Worm (Caenorhabditis elegans) whole organism, L1 larva: ENCODE data around the gene C12D12.3.
A peak's percentile ranks its signal among the peaks of the same experiment; 100 is the strongest.

ENCODE experiments used
- C04F5.9 ChIP-seq: sonication (generic microtip); optimal IDR thresholded peaks from 2 replicates; lab custom pipeline; 2016; ENCODE audit warnings: missing genetic modification characterization, missing compliant biosample characterization
- C16A3.4 ChIP-seq: fragments of 150-350 bp; optimal IDR thresholded peaks from 2 replicates; lab custom pipeline; 2014; ENCODE audit warnings: missing biosample characterization, missing genetic modification characterization
- C34B4.2 ChIP-seq: sonication (generic microtip); optimal IDR thresholded peaks from 2 replicates; lab custom pipeline; 2017; ENCODE audit warnings: mild to moderate bottlenecking, missing genetic modification characterization, missing compliant biosample characterization
- aha-1 ChIP-seq: fragments of 150-350 bp; optimal IDR thresholded peaks from 2 replicates; lab custom pipeline; 2014; ENCODE audit warnings: missing biosample characterization, missing genetic modification characterization
- alr-1 ChIP-seq: fragments of 200-800 bp; sonication (Bioruptor generic); optimal IDR thresholded peaks from 2 replicates; lab custom pipeline; 2018; ENCODE audit warnings: borderline replicate concordance, mild to moderate bottlenecking, missing genetic modification characterization, missing compliant biosample characterization
- ama-1 ChIP-seq: fragments of 150-350 bp; optimal IDR thresholded peaks from 2 replicates; lab custom pipeline; 2014
- blmp-1 ChIP-seq: fragments of 150-350 bp; optimal IDR thresholded peaks from 2 replicates; lab custom pipeline; 2014; ENCODE audit warnings: missing biosample characterization, missing genetic modification characterization
- ceh-63 ChIP-seq: fragments of 200-800 bp; sonication (Bioruptor generic); optimal IDR thresholded peaks from 2 replicates; lab custom pipeline; 2018; ENCODE audit warnings: mild to moderate bottlenecking, missing genetic modification characterization, missing compliant biosample characterization
- ceh-8 ChIP-seq: fragments of 200-800 bp; sonication (Bioruptor generic); optimal IDR thresholded peaks from 2 replicates; lab custom pipeline; 2018; ENCODE audit warnings: mild to moderate bottlenecking, missing genetic modification characterization, moderate library complexity, missing compliant biosample characterization
- ceh-82 ChIP-seq, 3 experiments: fragments of 150-350 bp in 1 of 3; sonication (generic microtip) in 2 of 3; optimal IDR thresholded peaks; 2 replicates each; lab custom pipeline; 2014 to 2017; ENCODE audit warnings: missing biosample characterization in 3 of 3, missing genetic modification characterization in 3 of 3
- ceh-90 ChIP-seq: sonication (generic microtip); optimal IDR thresholded peaks from 2 replicates; lab custom pipeline; 2016; ENCODE audit warnings: missing genetic modification characterization, missing compliant biosample characterization
- ces-1 ChIP-seq: fragments of 150-350 bp; optimal IDR thresholded peaks from 2 replicates; lab custom pipeline; 2014; ENCODE audit warnings: missing biosample characterization, missing genetic modification reagents, missing genetic modification characterization
- dpl-1 ChIP-seq, 3 experiments: fragments of 150-350 bp in 2 of 3; sonication (generic microtip) in 1 of 3; optimal IDR thresholded peaks; 2 replicates each; lab custom pipeline; 2014 to 2017; ENCODE audit warnings: missing biosample characterization in 3 of 3, missing genetic modification characterization in 3 of 3, missing genetic modification reagents in 3 of 3
- dsc-1 ChIP-seq: sonication (generic microtip); optimal IDR thresholded peaks from 2 replicates; lab custom pipeline; 2016; ENCODE audit warnings: mild to moderate bottlenecking, missing genetic modification characterization, missing compliant biosample characterization
- efl-1 ChIP-seq, 4 experiments: fragments of 150-350 bp; optimal IDR thresholded peaks in 3 of 4; peaks in 1 of 4; 1 replicate in 1 of 4; 2 replicates in 3 of 4; lab custom pipeline; 2014; ENCODE audit warnings: missing biosample characterization in 2 of 4, missing genetic modification characterization in 2 of 4, missing genetic modification reagents in 2 of 4
- efl-3 ChIP-seq: fragments of 200-800 bp; sonication (Bioruptor generic); optimal IDR thresholded peaks from 2 replicates; lab custom pipeline; 2018; ENCODE audit warnings: mild to moderate bottlenecking, missing genetic modification characterization, missing compliant biosample characterization
- egl-13 ChIP-seq: sonication (generic microtip); optimal IDR thresholded peaks from 2 replicates; lab custom pipeline; 2016; ENCODE audit warnings: missing genotype, missing genetic modification reagents, missing genetic modification characterization, missing compliant biosample characterization
- elt-2 ChIP-seq: sonication (generic microtip); optimal IDR thresholded peaks from 2 replicates; lab custom pipeline; 2016; ENCODE audit warnings: missing genetic modification characterization, mild to moderate bottlenecking, inconsistent platforms, missing compliant biosample characterization, missing genetic modification reagents
- ets-5 ChIP-seq: fragments of 200-800 bp; sonication (Bioruptor generic); IDR thresholded peaks from 2 replicates; pipeline ENCODE4 v1.3.6; 2022; ENCODE audit warnings: missing genetic modification characterization, missing compliant biosample characterization
- fkh-10 ChIP-seq: sonication (generic microtip); optimal IDR thresholded peaks from 2 replicates; lab custom pipeline; 2017; ENCODE audit warnings: missing biosample characterization, missing genetic modification reagents, missing genetic modification characterization
- hlh-4 ChIP-seq: sonication (generic microtip); optimal IDR thresholded peaks from 2 replicates; lab custom pipeline; 2016; ENCODE audit warnings: mild to moderate bottlenecking, missing genetic modification characterization, missing compliant biosample characterization
- hpl-2 ChIP-seq: fragments of 150-350 bp; optimal IDR thresholded peaks from 2 replicates; lab custom pipeline; 2014; ENCODE audit warnings: missing biosample characterization, missing genetic modification reagents, missing genetic modification characterization
- irx-1 ChIP-seq: sonication (generic microtip); optimal IDR thresholded peaks from 2 replicates; lab custom pipeline; 2016; ENCODE audit warnings: missing genetic modification characterization, missing compliant biosample characterization
- jun-1 ChIP-seq: fragments of 150-350 bp; optimal IDR thresholded peaks from 2 replicates; lab custom pipeline; 2014; ENCODE audit warnings: missing biosample characterization, missing genetic modification reagents, missing genetic modification characterization
- lin-14 ChIP-seq: fragments of 200-800 bp; sonication (Bioruptor generic); optimal IDR thresholded peaks from 2 replicates; lab custom pipeline; 2018; ENCODE audit warnings: mild to moderate bottlenecking, missing genetic modification characterization, moderate library complexity, missing compliant biosample characterization
- lin-35 ChIP-seq, 2 experiments: fragments of 150-350 bp; optimal IDR thresholded peaks; 2 replicates each; lab custom pipeline; 2014; ENCODE audit warnings: missing biosample characterization in 2 of 2, missing genetic modification characterization in 2 of 2, missing genetic modification reagents in 2 of 2
- lin-39 ChIP-seq: fragments of 150-350 bp; optimal IDR thresholded peaks from 2 replicates; lab custom pipeline; 2014; ENCODE audit warnings: missing biosample characterization, missing genetic modification reagents, missing genetic modification characterization
- lir-3 ChIP-seq: sonication (generic microtip); optimal IDR thresholded peaks from 2 replicates; lab custom pipeline; 2016; ENCODE audit warnings: mild to moderate bottlenecking, missing genetic modification characterization, moderate library complexity, missing compliant biosample characterization; ENCODE audit not compliant: poor library complexity
- lsy-2 ChIP-seq, 2 experiments: fragments of 150-350 bp; optimal IDR thresholded peaks; 2 replicates each; lab custom pipeline; 2014; ENCODE audit warnings: missing biosample characterization in 2 of 2, missing genetic modification characterization in 2 of 2
- mdl-1 ChIP-seq, 2 experiments: fragments of 150-350 bp; optimal IDR thresholded peaks; 2 replicates each; lab custom pipeline; 2014 to 2017; ENCODE audit warnings: missing biosample characterization in 2 of 2, missing genetic modification characterization in 2 of 2, inconsistent platforms in 1 of 2
- mef-2 ChIP-seq: fragments of 150-350 bp; optimal IDR thresholded peaks from 2 replicates; lab custom pipeline; 2014; ENCODE audit warnings: missing biosample characterization, missing genetic modification characterization
- mep-1 ChIP-seq: fragments of 150-350 bp; optimal IDR thresholded peaks from 2 replicates; lab custom pipeline; 2014; ENCODE audit warnings: missing biosample characterization, missing genetic modification characterization
- nhr-19 ChIP-seq: fragments of 200-800 bp; sonication (Bioruptor generic); conservative IDR thresholded peaks from 2 replicates; pipeline ENCODE4 v1.3.6; 2022; ENCODE audit warnings: missing genetic modification characterization, missing compliant biosample characterization
- nhr-28 ChIP-seq: fragments of 150-350 bp; optimal IDR thresholded peaks from 2 replicates; lab custom pipeline; 2014; ENCODE audit warnings: missing biosample characterization, missing genetic modification characterization
- nhr-47 ChIP-seq: sonication (generic microtip); optimal IDR thresholded peaks from 2 replicates; lab custom pipeline; 2016; ENCODE audit warnings: mild to moderate bottlenecking, missing genetic modification characterization, moderate library complexity, missing compliant biosample characterization
- nhr-71 ChIP-seq: sonication (generic microtip); optimal IDR thresholded peaks from 2 replicates; lab custom pipeline; 2016; ENCODE audit warnings: mild to moderate bottlenecking, missing genetic modification characterization, moderate library complexity, missing compliant biosample characterization
- nhr-77 ChIP-seq: fragments of 150-350 bp; optimal IDR thresholded peaks from 2 replicates; lab custom pipeline; 2014; ENCODE audit warnings: missing biosample characterization, missing genetic modification characterization
- nhr-84 ChIP-seq: sonication (generic microtip); optimal IDR thresholded peaks from 2 replicates; lab custom pipeline; 2017; ENCODE audit warnings: missing biosample characterization, missing genetic modification characterization
- nhr-85 ChIP-seq: sonication (generic microtip); peaks from one replicate; lab custom pipeline; 2016; ENCODE audit warnings: missing genetic modification characterization, inconsistent platforms, missing compliant biosample characterization
- nhr-90 ChIP-seq: sonication (generic microtip); optimal IDR thresholded peaks from 2 replicates; lab custom pipeline; 2016; ENCODE audit warnings: mild to moderate bottlenecking, missing genetic modification characterization, missing compliant biosample characterization; ENCODE audit not compliant: poor library complexity
- snu-23 ChIP-seq: sonication (generic microtip); optimal IDR thresholded peaks from 2 replicates; lab custom pipeline; 2016; ENCODE audit warnings: missing genetic modification characterization, missing compliant biosample characterization
- sox-4 ChIP-seq: sonication (generic microtip); optimal IDR thresholded peaks from 2 replicates; lab custom pipeline; 2016; ENCODE audit warnings: missing genetic modification characterization, missing compliant biosample characterization
- swsn-7 ChIP-seq: sonication (generic microtip); optimal IDR thresholded peaks from 2 replicates; lab custom pipeline; 2016; ENCODE audit warnings: missing genetic modification characterization, missing compliant biosample characterization
- tbx-2 ChIP-seq: sonication (generic microtip); optimal IDR thresholded peaks from 2 replicates; lab custom pipeline; 2016; ENCODE audit warnings: missing genetic modification characterization, missing compliant biosample characterization
- tlp-1 ChIP-seq: fragments of 150-350 bp; optimal IDR thresholded peaks from 2 replicates; lab custom pipeline; 2014; ENCODE audit warnings: missing biosample characterization, missing genetic modification characterization
- unc-130 ChIP-seq: fragments of 150-350 bp; optimal IDR thresholded peaks from 2 replicates; lab custom pipeline; 2017; ENCODE audit warnings: missing biosample characterization, missing genetic modification characterization, inconsistent platforms
- unc-62 ChIP-seq: fragments of 150-350 bp; optimal IDR thresholded peaks from 2 replicates; lab custom pipeline; 2014; ENCODE audit warnings: missing biosample characterization, missing genetic modification reagents, missing genetic modification characterization
- unc-86 ChIP-seq: sonication (generic microtip); optimal IDR thresholded peaks from 2 replicates; lab custom pipeline; 2016; ENCODE audit warnings: missing genetic modification characterization, missing compliant biosample characterization
- unc-98 ChIP-seq: fragments of 200-800 bp; sonication (Bioruptor generic); IDR thresholded peaks from 2 replicates; pipeline ENCODE4 v1.3.6; 2022; ENCODE audit warnings: missing genetic modification characterization, missing compliant biosample characterization
- vab-15 ChIP-seq: sonication (generic microtip); optimal IDR thresholded peaks from 2 replicates; lab custom pipeline; 2017; ENCODE audit warnings: missing genotype, mild to moderate bottlenecking, missing genetic modification characterization, missing compliant biosample characterization
- xbp-1 ChIP-seq: sonication (generic microtip); optimal IDR thresholded peaks from 2 replicates; lab custom pipeline; 2016; ENCODE audit warnings: missing genetic modification characterization, missing compliant biosample characterization
- ztf-11 ChIP-seq, 2 experiments: sonication (generic microtip); optimal IDR thresholded peaks; 2 replicates each; lab custom pipeline; 2016 to 2017; ENCODE audit warnings: missing genetic modification characterization in 2 of 2, missing biosample characterization in 1 of 2, missing compliant biosample characterization in 1 of 2
- ztf-4 ChIP-seq: fragments of 150-350 bp; optimal IDR thresholded peaks from 2 replicates; lab custom pipeline; 2014; ENCODE audit warnings: missing biosample characterization, missing genetic modification characterization

The C12D12.3 gene

DNA sequence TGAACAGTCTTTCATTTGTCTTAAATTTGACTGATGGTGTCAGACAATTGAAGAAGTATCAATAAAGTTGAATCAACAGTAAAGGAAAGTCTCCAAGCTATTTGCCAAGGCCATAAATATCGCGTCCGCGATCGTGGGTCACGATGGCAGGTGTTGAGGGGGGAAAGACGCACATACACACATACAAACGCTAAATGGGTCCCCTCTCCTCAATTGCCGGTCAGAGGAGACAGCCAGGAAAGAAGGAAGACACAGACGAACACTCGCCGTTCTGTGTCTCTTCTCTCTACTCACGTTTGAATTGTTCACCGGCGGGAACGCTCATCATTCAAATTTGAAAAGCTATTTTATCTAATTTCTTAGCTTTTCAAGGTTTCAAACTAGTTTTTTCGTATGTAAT lies 51.8 kb downstream of the C12D12.3 start:
- TF ChIP-seq nhr-47 (tag; lab: Kevin White, UChicago) (peak; percentile 28), efl-3 (GFP tag; lab: Kevin White, UChicago) (no peak), ceh-8 (GFP tag; lab: Kevin White, UChicago) (no peak), ama-1 (lab: Kevin White, UChicago) (peak; percentile 56), hpl-2 (GFP tag; lab: Kevin White, UChicago) (no peak), jun-1 (tag; lab: Kevin White, UChicago) (no peak), fkh-10 (GFP tag; lab: Kevin White, UChicago) (no peak), dsc-1 (tag; lab: Kevin White, UChicago) (no peak), mef-2 (tag; lab: Kevin White, UChicago) (no peak), ztf-4 (tag; lab: Kevin White, UChicago) (no peak), ces-1 (GFP tag; lab: Kevin White, UChicago) (no peak), ets-5 (GFP tag; lab: Robert Waterston, UW) (no peak), lsy-2 (tag; optimal IDR thresholded peaks at IDR 0.05; lab: Kevin White, UChicago) (peak; percentile 13 to 40), nhr-28 (tag; lab: Kevin White, UChicago) (no peak), alr-1 (tag; lab: Kevin White, UChicago) (no peak), unc-130 (tag; lab: Kevin White, UChicago) (no peak), unc-86 (tag; lab: Kevin White, UChicago) (no peak), ztf-11 (tag; optimal IDR thresholded peaks at IDR 0.05; lab: Kevin White, UChicago) (no peak), nhr-19 (GFP tag; lab: Robert Waterston, UW) (0 out of 2 replicates have a peak, but pooled peaks have one; percentile 3), ceh-63 (GFP tag; lab: Kevin White, UChicago) (no peak), mep-1 (peak; percentile 37), lin-14 (GFP tag; lab: Kevin White, UChicago) (peak; percentile 79), C34B4.2 (tag; lab: Kevin White, UChicago) (no peak), efl-1 (optimal IDR thresholded peaks at IDR 0.05; lab: Kevin White, UChicago) (peak in 1 of 2 experiments; percentile 59), efl-1 (GFP tag; optimal IDR thresholded peaks at IDR 0.05 in 1 of 2; lab: Kevin White, UChicago) (peak in 1 of 2 experiments; percentile 49), dpl-1 (GFP tag; optimal IDR thresholded peaks at IDR 0.05; lab: Kevin White, UChicago) (peak; percentile 17 to 48 (median 31)), lir-3 (tag; lab: Kevin White, UChicago) (no peak), ceh-90 (tag; lab: Kevin White, UChicago) (no peak), nhr-85 (tag; lab: Kevin White, UChicago) (peak; percentile 61), xbp-1 (tag; lab: Kevin White, UChicago) (no peak), nhr-77 (no peak), mdl-1 (tag; optimal IDR thresholded peaks at IDR 0.05; lab: Kevin White, UChicago) (peak in 1 of 2 experiments; percentile 19), elt-2 (tag; lab: Kevin White, UChicago) (no peak), irx-1 (tag; lab: Kevin White, UChicago) (no peak), nhr-71 (tag; lab: Kevin White, UChicago) (peak; percentile 30), sox-4 (tag; lab: Kevin White, UChicago) (no peak), C16A3.4 (tag; lab: Kevin White, UChicago) (peak; percentile 29), C04F5.9 (tag; lab: Kevin White, UChicago) (no peak), nhr-90 (tag; lab: Kevin White, UChicago) (peak; percentile 15), nhr-84 (no peak), blmp-1 (peak; percentile 64), lin-39 (no peak), egl-13 (no peak), tbx-2 (tag; lab: Kevin White, UChicago) (peak; percentile 12), unc-62 (GFP tag; lab: Kevin White, UChicago) (no peak), vab-15 (tag; lab: Kevin White, UChicago) (no peak), hlh-4 (tag; lab: Kevin White, UChicago) (no peak), unc-98 (GFP tag; lab: Robert Waterston, UW) (no peak), lin-35 (GFP tag; optimal IDR thresholded peaks at IDR 0.05; lab: Kevin White, UChicago) (peak; percentile 40 to 53), aha-1 (tag; lab: Kevin White, UChicago) (no peak), ceh-82 (tag; optimal IDR thresholded peaks at IDR 0.05; lab: Kevin White, UChicago) (peak in 1 of 3 experiments; percentile 2), swsn-7 (tag; lab: Kevin White, UChicago) (peak; percentile 1), snu-23 (GFP tag; lab: Kevin White, UChicago) (peak; percentile 39), tlp-1 (no peak)
